Fruit fly (Drosophila melanogaster) whole organism, embryonic: ENCODE measurements around the gene Atg14.

ENCODE experiments used
- ATbp ChIP-seq: fragments of 200-800 bp; sonication (Bioruptor generic); optimal IDR thresholded peaks from 2 replicates; lab custom pipeline; 2017; ENCODE audit warnings: missing biosample characterization, mild to moderate bottlenecking, missing genetic modification characterization, missing genetic modification reagents
- Abd-B ChIP-seq: fragments of 200-800 bp; sonication (Bioruptor generic); optimal IDR thresholded peaks from 2 replicates; lab custom pipeline; 2018; ENCODE audit warnings: missing biosample characterization, mild to moderate bottlenecking, missing genetic modification characterization, moderate library complexity
- Blimp-1 ChIP-seq: fragments of 200-800 bp; sonication (Bioruptor generic); optimal IDR thresholded peaks from 3 replicates; lab custom pipeline; 2018; ENCODE audit warnings: missing biosample characterization, missing genetic modification characterization, mild to moderate bottlenecking, moderate library complexity, missing genetic modification reagents
- C15 ChIP-seq: fragments of 200-800 bp; sonication (Bioruptor generic); IDR thresholded peaks from 3 replicates; pipeline ENCODE4 v1.3.6; 2022; ENCODE audit warnings: missing biosample characterization, missing genetic modification characterization
- CG10979 ChIP-seq: fragments of 200-800 bp; sonication (Bioruptor generic); optimal IDR thresholded peaks from 2 replicates; lab custom pipeline; 2018; ENCODE audit warnings: missing biosample characterization, mild to moderate bottlenecking, missing genetic modification characterization, moderate library complexity
- CG12391 ChIP-seq: fragments of 200-800 bp; sonication (Bioruptor generic); optimal IDR thresholded peaks from 3 replicates; lab custom pipeline; 2018; ENCODE audit warnings: missing biosample characterization, mild to moderate bottlenecking, missing genetic modification characterization, moderate library complexity
- CG12744 ChIP-seq: fragments of 200-800 bp; sonication (Bioruptor generic); optimal IDR thresholded peaks from 2 replicates; lab custom pipeline; 2016; ENCODE audit warnings: missing biosample characterization, missing genetic modification characterization
- CG15514 ChIP-seq: fragments of 200-800 bp; sonication (Bioruptor generic); optimal IDR thresholded peaks from 3 replicates; lab custom pipeline; 2017; ENCODE audit warnings: missing biosample characterization, missing genetic modification characterization, mild to moderate bottlenecking, moderate library complexity, missing genetic modification reagents
- CG15601 ChIP-seq: fragments of 200-800 bp; sonication (Bioruptor generic); optimal IDR thresholded peaks from 3 replicates; lab custom pipeline; 2019; ENCODE audit warnings: missing biosample characterization, mild to moderate bottlenecking, missing genetic modification characterization, moderate library complexity
- CG1602 ChIP-seq: fragments of 200-800 bp; sonication (Bioruptor generic); optimal IDR thresholded peaks from 3 replicates; lab custom pipeline; 2016; ENCODE audit warnings: missing biosample characterization, missing genetic modification characterization
- CG16815 ChIP-seq: fragments of 200-800 bp; sonication (Bioruptor generic); optimal IDR thresholded peaks from 3 replicates; lab custom pipeline; 2017; ENCODE audit warnings: missing biosample characterization, mild to moderate bottlenecking, missing genetic modification characterization
- CG17328 ChIP-seq: fragments of 200-800 bp; sonication (Bioruptor generic); IDR thresholded peaks from 2 replicates; pipeline ENCODE4 v1.3.6; 2022; ENCODE audit warnings: missing biosample characterization, missing genetic modification characterization
- CG2202 ChIP-seq: fragments of 200-800 bp; sonication (Bioruptor generic); optimal IDR thresholded peaks from 2 replicates; lab custom pipeline; 2018; ENCODE audit warnings: missing biosample characterization, mild to moderate bottlenecking, missing genetic modification characterization
- CG3065 ChIP-seq: fragments of 200-800 bp; sonication (Bioruptor generic); optimal IDR thresholded peaks from 2 replicates; lab custom pipeline; 2016; ENCODE audit warnings: missing biosample characterization, missing genetic modification characterization
- CG3281 ChIP-seq: fragments of 200-800 bp; sonication (Bioruptor generic); optimal IDR thresholded peaks from 3 replicates; lab custom pipeline; 2017; ENCODE audit warnings: missing biosample characterization, mild to moderate bottlenecking, missing genetic modification characterization
- CG42726 ChIP-seq: fragments of 200-800 bp; sonication (Bioruptor generic); IDR thresholded peaks from 2 replicates; pipeline ENCODE4 v1.3.6; 2022; ENCODE audit warnings: missing biosample characterization, missing genetic modification characterization; ENCODE audit not compliant: partially characterized antibody
- CG4854 ChIP-seq: fragments of 200-800 bp; sonication (Bioruptor generic); optimal IDR thresholded peaks from 2 replicates; lab custom pipeline; 2016; ENCODE audit warnings: missing biosample characterization, missing genetic modification characterization, inconsistent platforms
- CG7556 ChIP-seq: fragments of 200-800 bp; sonication (Bioruptor generic); optimal IDR thresholded peaks from 2 replicates; lab custom pipeline; 2017; ENCODE audit warnings: missing biosample characterization, mild to moderate bottlenecking, missing genetic modification characterization
- CG7839 ChIP-seq: fragments of 200-800 bp; sonication (Bioruptor generic); optimal IDR thresholded peaks from 3 replicates; lab custom pipeline; 2018; ENCODE audit warnings: missing biosample characterization, mild to moderate bottlenecking, missing genetic modification characterization, moderate library complexity
- CG7987 ChIP-seq: fragments of 200-800 bp; sonication (Bioruptor generic); optimal IDR thresholded peaks from 2 replicates; lab custom pipeline; 2018; ENCODE audit warnings: missing biosample characterization, mild to moderate bottlenecking, missing genetic modification characterization, moderate library complexity
- CG8359 ChIP-seq: fragments of 200-800 bp; sonication (Bioruptor generic); optimal IDR thresholded peaks from 2 replicates; lab custom pipeline; 2017; ENCODE audit warnings: missing biosample characterization, mild to moderate bottlenecking, missing genetic modification characterization, borderline replicate concordance
- CG9932 ChIP-seq: fragments of 200-800 bp; sonication (Bioruptor generic); IDR thresholded peaks from 2 replicates; pipeline ENCODE4 v1.3.6; 2022; ENCODE audit warnings: missing biosample characterization, missing genetic modification characterization
- CHES-1-like ChIP-seq: fragments of 200-800 bp; sonication (Bioruptor generic); optimal IDR thresholded peaks from 2 replicates; lab custom pipeline; 2016; ENCODE audit warnings: missing biosample characterization, missing genetic modification characterization
- D ChIP-seq, 2 experiments: fragments of 200-800 bp in 1 of 2; fragments of >200 bp in 1 of 2; sonication (Bioruptor generic) in 1 of 2; optimal IDR thresholded peaks; 2 replicates in 1 of 2; 3 replicates in 1 of 2; lab custom pipeline; 2017; ENCODE audit warnings: mild to moderate bottlenecking in 1 of 2, missing biosample characterization in 1 of 2, missing genetic modification characterization in 1 of 2, missing genetic modification reagents in 1 of 2
- Mrtf ChIP-seq: fragments of 200-800 bp; sonication (Bioruptor generic); IDR thresholded peaks from 3 replicates; pipeline ENCODE4 v1.3.6; 2022; ENCODE audit warnings: missing biosample characterization, missing genetic modification characterization
- Sox100B ChIP-seq: fragments of 200-800 bp; sonication (Bioruptor generic); optimal IDR thresholded peaks from 3 replicates; lab custom pipeline; 2018; ENCODE audit warnings: missing biosample characterization, mild to moderate bottlenecking, missing genetic modification characterization
- Sry-δ ChIP-seq: fragments of 200-800 bp; sonication (Bioruptor generic); optimal IDR thresholded peaks from 2 replicates; lab custom pipeline; 2016; ENCODE audit warnings: missing biosample characterization, missing genetic modification characterization
- Stat92E ChIP-seq, 3 experiments: fragments of >200 bp in 2 of 3; fragments of 200-800 bp in 1 of 3; sonication (Bioruptor generic) in 1 of 3; optimal IDR thresholded peaks; 2 replicates each; lab custom pipeline; 2017 to 2019; ENCODE audit warnings: missing biosample characterization in 3 of 3, missing genetic modification characterization in 3 of 3, mild to moderate bottlenecking in 1 of 3, moderate library complexity in 1 of 3
- Xbp1 ChIP-seq: fragments of 200-800 bp; sonication (Bioruptor generic); optimal IDR thresholded peaks from 3 replicates; lab custom pipeline; 2016; ENCODE audit warnings: missing biosample characterization, mild to moderate bottlenecking, missing genetic modification characterization
- YL-1 ChIP-seq: fragments of 200-800 bp; sonication (Bioruptor generic); optimal IDR thresholded peaks from 3 replicates; lab custom pipeline; 2017; ENCODE audit warnings: missing biosample characterization, mild to moderate bottlenecking, missing genetic modification characterization
- ash1 ChIP-seq: fragments of 200-800 bp; sonication (Bioruptor generic); optimal IDR thresholded peaks from 2 replicates; lab custom pipeline; 2018; ENCODE audit warnings: missing biosample characterization, mild to moderate bottlenecking, missing genetic modification characterization
- chn ChIP-seq: fragments of 200-800 bp; sonication (Bioruptor generic); optimal IDR thresholded peaks from 2 replicates; lab custom pipeline; 2016; ENCODE audit warnings: missing biosample characterization, missing genetic modification characterization
- h ChIP-seq: fragments of >200 bp; optimal IDR thresholded peaks from 2 replicates; lab custom pipeline; 2017
- hbn ChIP-seq: fragments of 200-800 bp; sonication (Bioruptor generic); IDR thresholded peaks from 2 replicates; pipeline ENCODE4 v1.3.6; 2022; ENCODE audit warnings: missing biosample characterization, missing genetic modification characterization; ENCODE audit not compliant: partially characterized antibody
- ken ChIP-seq: fragments of 200-800 bp; sonication (Bioruptor generic); IDR thresholded peaks from 3 replicates; pipeline ENCODE4 v1.3.6; 2022; ENCODE audit warnings: missing biosample characterization, missing genetic modification characterization
- lbe ChIP-seq: fragments of 200-800 bp; sonication (Bioruptor generic); optimal IDR thresholded peaks from 2 replicates; lab custom pipeline; 2016; ENCODE audit warnings: missing biosample characterization, mild to moderate bottlenecking, missing genetic modification characterization
- lilli ChIP-seq: fragments of 200-800 bp; sonication (Bioruptor generic); optimal IDR thresholded peaks from 3 replicates; lab custom pipeline; 2016; ENCODE audit warnings: missing biosample characterization, missing genetic modification characterization
- pnt ChIP-seq: fragments of 200-800 bp; sonication (Bioruptor generic); optimal IDR thresholded peaks from 3 replicates; lab custom pipeline; 2016; ENCODE audit warnings: missing biosample characterization, missing genetic modification characterization
- pum ChIP-seq: fragments of 200-800 bp; sonication (Bioruptor generic); optimal IDR thresholded peaks from 2 replicates; lab custom pipeline; 2016; ENCODE audit warnings: missing biosample characterization, missing genetic modification characterization
- sd ChIP-seq: fragments of 200-800 bp; sonication (Bioruptor generic); optimal IDR thresholded peaks from 3 replicates; lab custom pipeline; 2018; ENCODE audit warnings: missing biosample characterization, mild to moderate bottlenecking, missing genetic modification characterization, moderate library complexity
- sob ChIP-seq: fragments of 200-800 bp; sonication (Bioruptor generic); IDR thresholded peaks from 2 replicates; pipeline ENCODE4 v1.3.6; 2022; ENCODE audit warnings: missing biosample characterization, missing genetic modification characterization
- tin ChIP-seq: fragments of 200-800 bp; sonication (Bioruptor generic); optimal IDR thresholded peaks from 3 replicates; lab custom pipeline; 2016; ENCODE audit warnings: missing biosample characterization, missing genetic modification characterization
- toy ChIP-seq: fragments of 200-800 bp; sonication (Bioruptor generic); IDR thresholded peaks from 2 replicates; pipeline ENCODE4 v1.3.6; 2022; ENCODE audit warnings: missing biosample characterization, missing genetic modification characterization
- twi ChIP-seq: fragments of 200-800 bp; optimal IDR thresholded peaks from 2 replicates; lab custom pipeline; 2019; ENCODE audit warnings: missing biosample characterization, mild to moderate bottlenecking, missing genetic modification characterization, moderate library complexity
- tx ChIP-seq: fragments of 200-800 bp; sonication (Bioruptor generic); optimal IDR thresholded peaks from 2 replicates; lab custom pipeline; 2016; ENCODE audit warnings: missing biosample characterization, missing genetic modification characterization
- unpg ChIP-seq: fragments of 200-800 bp; sonication (Bioruptor generic); optimal IDR thresholded peaks from 3 replicates; lab custom pipeline; 2018; ENCODE audit warnings: missing biosample characterization, mild to moderate bottlenecking, missing genetic modification characterization, moderate library complexity
- vvl ChIP-seq: fragments of 200-800 bp; sonication (Bioruptor generic); IDR thresholded peaks from 2 replicates; pipeline ENCODE4 v1.3.6; 2022; ENCODE audit warnings: missing biosample characterization, missing genetic modification characterization

The Atg14 gene

dm6 chr3R:29157418-29158398 lies 41.5 kb downstream of the Atg14 start, which contains the start of gene rdog (continued):
- TF ChIP-seq pnt (GFP tag; lab: Kevin White, UChicago) (peak; percentile 66), CG16815 (GFP tag; lab: Kevin White, UChicago) (peak; percentile 79), twi (tag; lab: Kevin White, UChicago) (peak; percentile 66), vvl (GFP tag; lab: Robert Waterston, UW) (peak; percentile 56; the same call in 1 of the 2 replicates), ken (GFP tag; lab: Robert Waterston, UW) (no peak; the same call in 2 of the 3 replicates), CG2202 (tag; lab: Kevin White, UChicago) (peak; percentile 54), ATbp (GFP tag; lab: Kevin White, UChicago) (peak; percentile 38), CG12744 (peak; percentile 74), CHES-1-like (peak; percentile 79), CG42726 (GFP tag; lab: Robert Waterston, UW) (no peak), CG7556 (GFP tag; lab: Kevin White, UChicago) (peak; percentile 82), Sry-δ (GFP tag; lab: Kevin White, UChicago) (peak; percentile 53), CG3281 (peak; percentile 84), Stat92E (GFP tag; optimal IDR thresholded peaks at IDR 0.05; lab: Kevin White, UChicago) (peak in 1 of 3 experiments; percentile 89), CG10979 (peak; percentile 81), CG7839 (tag; lab: Kevin White, UChicago) (peak; percentile 88), CG1602 (GFP tag; lab: Kevin White, UChicago) (peak; percentile 82), CG9932 (peak; percentile 56), h (no peak), tin (peak; percentile 85), Mrtf (GFP tag; lab: Robert Waterston, UW) (peak; percentile 35; the same call in 1 of the 3 replicates), Xbp1 (GFP tag; lab: Kevin White, UChicago) (peak; percentile 84), C15 (no peak), sd (tag; lab: Kevin White, UChicago) (peak; percentile 48), chn (GFP tag; lab: Kevin White, UChicago) (peak; percentile 88), hbn (GFP tag; lab: Robert Waterston, UW) (no peak), CG7987 (GFP tag; lab: Kevin White, UChicago) (peak; percentile 46), D (optimal IDR thresholded peaks at IDR 0.05; lab: Kevin White, UChicago) (no peak), D (GFP tag; optimal IDR thresholded peaks at IDR 0.05; lab: Kevin White, UChicago) (peak; percentile 63), CG15514 (peak; percentile 67), unpg (GFP tag; lab: Kevin White, UChicago) (peak; percentile 77), tx (GFP tag; lab: Kevin White, UChicago) (peak; percentile 64), CG4854 (GFP tag; lab: Kevin White, UChicago) (peak; percentile 74), CG12391 (tag; lab: Kevin White, UChicago) (peak; percentile 85), CG3065 (peak; percentile 67), Abd-B (GFP tag; lab: Kevin White, UChicago) (peak; percentile 88), YL-1 (GFP tag; lab: Kevin White, UChicago) (peak; percentile 75), lbe (peak; percentile 49), toy (GFP tag; lab: Robert Waterston, UW) (no peak), lilli (GFP tag; lab: Kevin White, UChicago) (peak; percentile 88), Sox100B (GFP tag; lab: Kevin White, UChicago) (no peak), pum (GFP tag; lab: Kevin White, UChicago) (peak; percentile 83), CG17328 (GFP tag; lab: Robert Waterston, UW) (peak; percentile 52; the same call in 1 of the 2 replicates), CG8359 (peak; percentile 28), Blimp-1 (GFP tag; lab: Kevin White, UChicago) (peak; percentile 67), ash1 (GFP tag; lab: Kevin White, UChicago) (no peak), sob (peak; percentile 60), CG15601 (tag; lab: Kevin White, UChicago) (peak; percentile 67)
